Fruit fly (Drosophila melanogaster) whole organism, prepupa: ENCODE results near the gene CG11498.

Experiments used
- Blimp-1 ChIP-seq: fragments of 200-800 bp; sonication (Bioruptor generic); optimal IDR thresholded peaks from 3 replicates; lab custom pipeline; 2017; ENCODE audit warnings: missing biosample characterization, missing genetic modification characterization, mild to moderate bottlenecking, moderate library complexity, missing genetic modification reagents
- CG10631 ChIP-seq: fragments of 200-800 bp; sonication (Bioruptor generic); optimal IDR thresholded peaks from 2 replicates; lab custom pipeline; 2016; ENCODE audit warnings: missing biosample characterization, missing genetic modification characterization
- CG10669 ChIP-seq: fragments of 200-800 bp; sonication (Bioruptor generic); optimal IDR thresholded peaks from 3 replicates; lab custom pipeline; 2018; ENCODE audit warnings: missing biosample characterization, mild to moderate bottlenecking, missing genetic modification characterization, moderate library complexity
- CG11294 ChIP-seq: fragments of 200-800 bp; sonication (Bioruptor generic); IDR thresholded peaks from 2 replicates; pipeline ENCODE4 v1.3.6; 2022; ENCODE audit warnings: missing biosample characterization, missing genetic modification characterization
- CG11762 ChIP-seq: fragments of 200-800 bp; sonication (Bioruptor generic); optimal IDR thresholded peaks from 3 replicates; lab custom pipeline; 2016; ENCODE audit warnings: missing biosample characterization, missing genetic modification characterization; ENCODE audit not compliant: insufficient read depth
- CG1621 ChIP-seq: fragments of 200-800 bp; sonication (Bioruptor generic); optimal IDR thresholded peaks from 3 replicates; lab custom pipeline; 2018; ENCODE audit warnings: missing biosample characterization, mild to moderate bottlenecking, missing genetic modification characterization
- CG16779 ChIP-seq: fragments of 200-800 bp; sonication (Bioruptor generic); optimal IDR thresholded peaks from 3 replicates; lab custom pipeline; 2017; ENCODE audit warnings: missing biosample characterization, mild to moderate bottlenecking, missing genetic modification characterization
- CG3032 ChIP-seq: fragments of 200-800 bp; optimal IDR thresholded peaks from 2 replicates; lab custom pipeline; 2019; ENCODE audit warnings: missing biosample characterization, mild to moderate bottlenecking, missing genetic modification characterization, moderate library complexity
- CG31627 ChIP-seq: fragments of 200-800 bp; sonication (Bioruptor generic); optimal IDR thresholded peaks from 3 replicates; lab custom pipeline; 2016; ENCODE audit warnings: missing biosample characterization, missing genetic modification characterization
- CG32006 ChIP-seq: fragments of 200-800 bp; sonication (Bioruptor generic); optimal IDR thresholded peaks from 3 replicates; lab custom pipeline; 2017; ENCODE audit warnings: missing biosample characterization, mild to moderate bottlenecking, missing genetic modification characterization
- CG34406 ChIP-seq: fragments of 200-800 bp; sonication (Bioruptor generic); optimal IDR thresholded peaks from 3 replicates; lab custom pipeline; 2016; ENCODE audit warnings: missing biosample characterization, missing genetic modification characterization
- CG3919 ChIP-seq: fragments of 200-800 bp; sonication (Bioruptor generic); optimal IDR thresholded peaks from 3 replicates; lab custom pipeline; 2016; ENCODE audit warnings: missing biosample characterization, missing genetic modification characterization
- CG4318 ChIP-seq: fragments of 200-800 bp; sonication (Bioruptor generic); optimal IDR thresholded peaks from 3 replicates; lab custom pipeline; 2017; ENCODE audit warnings: missing biosample characterization, mild to moderate bottlenecking, missing genetic modification characterization
- CG6163 ChIP-seq: fragments of 200-800 bp; sonication (Bioruptor generic); IDR thresholded peaks from 3 replicates; pipeline ENCODE4 v1.3.6; 2022; ENCODE audit warnings: missing biosample characterization, missing genetic modification characterization
- CG6276 ChIP-seq: fragments of 200-800 bp; sonication (Bioruptor generic); optimal IDR thresholded peaks from 2 replicates; lab custom pipeline; 2017; ENCODE audit warnings: missing biosample characterization, mild to moderate bottlenecking, missing genetic modification characterization
- CG6792 ChIP-seq: fragments of 200-800 bp; sonication (Bioruptor generic); optimal IDR thresholded peaks from 3 replicates; lab custom pipeline; 2016; ENCODE audit warnings: missing biosample characterization, missing genetic modification characterization
- CG6854 ChIP-seq: fragments of 200-800 bp; sonication (Bioruptor generic); optimal IDR thresholded peaks from 2 replicates; lab custom pipeline; 2017; ENCODE audit warnings: missing biosample characterization, mild to moderate bottlenecking, missing genetic modification characterization
- CG7368 ChIP-seq: fragments of 200-800 bp; sonication (Bioruptor generic); optimal IDR thresholded peaks from 3 replicates; lab custom pipeline; 2016; ENCODE audit warnings: missing biosample characterization, missing genetic modification characterization
- CG8119 ChIP-seq: fragments of 200-800 bp; sonication (Bioruptor generic); IDR thresholded peaks from 3 replicates; pipeline ENCODE4 v1.3.6; 2022; ENCODE audit warnings: missing biosample characterization, missing genetic modification characterization
- CG8319 ChIP-seq: fragments of 200-800 bp; sonication (Bioruptor generic); optimal IDR thresholded peaks from 3 replicates; lab custom pipeline; 2016; ENCODE audit warnings: missing biosample characterization, missing genetic modification characterization
- CG8632 ChIP-seq: fragments of 200-800 bp; sonication (Bioruptor generic); optimal IDR thresholded peaks from 3 replicates; lab custom pipeline; 2016; ENCODE audit warnings: missing biosample characterization, missing genetic modification characterization
- CG9139 ChIP-seq: fragments of 200-800 bp; sonication (Bioruptor generic); optimal IDR thresholded peaks from 3 replicates; lab custom pipeline; 2017; ENCODE audit warnings: missing biosample characterization, mild to moderate bottlenecking, missing genetic modification characterization
- Eip75B ChIP-seq: fragments of 200-800 bp; sonication (Bioruptor generic); optimal IDR thresholded peaks from 3 replicates; lab custom pipeline; 2016; ENCODE audit warnings: missing biosample characterization, missing genetic modification characterization
- Eip78C ChIP-seq: fragments of 200-800 bp; sonication (Bioruptor generic); peaks from one replicate; lab custom pipeline; 2016; ENCODE audit warnings: missing biosample characterization, missing genetic modification characterization
- Eip93F ChIP-seq: fragments of 200-800 bp; sonication (Bioruptor generic); optimal IDR thresholded peaks from 2 replicates; lab custom pipeline; 2016; ENCODE audit warnings: missing biosample characterization, mild to moderate bottlenecking, missing genetic modification characterization
- Ets21C ChIP-seq: fragments of 200-800 bp; sonication (Bioruptor generic); optimal IDR thresholded peaks from 3 replicates; lab custom pipeline; 2016; ENCODE audit warnings: missing biosample characterization, missing genetic modification characterization
- Gug ChIP-seq: fragments of 200-800 bp; sonication (Bioruptor generic); IDR thresholded peaks from 2 replicates; pipeline ENCODE4 v1.3.6; 2022; ENCODE audit warnings: missing biosample characterization, missing genetic modification characterization
- Hr38 ChIP-seq: sonication (Bioruptor generic); optimal IDR thresholded peaks from 2 replicates; lab custom pipeline; 2016; ENCODE audit warnings: missing biosample characterization, missing genetic modification characterization
- Hr39 ChIP-seq: fragments of 200-800 bp; sonication (Bioruptor generic); optimal IDR thresholded peaks from 2 replicates; lab custom pipeline; 2016; ENCODE audit warnings: missing biosample characterization, missing genetic modification characterization
- Hr4 ChIP-seq: fragments of 200-800 bp; sonication (Bioruptor generic); optimal IDR thresholded peaks from 3 replicates; lab custom pipeline; 2016; ENCODE audit warnings: missing biosample characterization, missing genetic modification characterization
- Lpt ChIP-seq: fragments of 200-800 bp; sonication (Bioruptor generic); optimal IDR thresholded peaks from 3 replicates; lab custom pipeline; 2016; ENCODE audit warnings: missing biosample characterization, missing genetic modification characterization
- OdsH ChIP-seq: fragments of 200-800 bp; sonication (Bioruptor generic); optimal IDR thresholded peaks from 3 replicates; lab custom pipeline; 2016; ENCODE audit warnings: missing biosample characterization, missing genetic modification characterization
- Smox ChIP-seq: fragments of 200-800 bp; sonication (Bioruptor generic); optimal IDR thresholded peaks from 3 replicates; lab custom pipeline; 2016; ENCODE audit warnings: missing biosample characterization, missing genetic modification characterization
- Sox102F ChIP-seq: fragments of 200-800 bp; sonication (Bioruptor generic); optimal IDR thresholded peaks from 2 replicates; lab custom pipeline; 2016; ENCODE audit warnings: missing biosample characterization, mild to moderate bottlenecking, missing genetic modification characterization
- Sox14 ChIP-seq: fragments of 200-800 bp; sonication (Bioruptor generic); optimal IDR thresholded peaks from 3 replicates; lab custom pipeline; 2016; ENCODE audit warnings: missing biosample characterization, missing genetic modification characterization
- Sox15 ChIP-seq: fragments of 200-800 bp; sonication (Bioruptor generic); optimal IDR thresholded peaks from 3 replicates; lab custom pipeline; 2016; ENCODE audit warnings: missing biosample characterization, missing genetic modification characterization
- achi ChIP-seq: fragments of 200-800 bp; sonication (Bioruptor generic); optimal IDR thresholded peaks from 3 replicates; lab custom pipeline; 2016; ENCODE audit warnings: missing biosample characterization, missing genetic modification characterization
- acj6 ChIP-seq: fragments of 200-800 bp; sonication (Bioruptor generic); optimal IDR thresholded peaks from 3 replicates; lab custom pipeline; 2016; ENCODE audit warnings: missing biosample characterization, missing genetic modification characterization
- cyc ChIP-seq: fragments of 200-800 bp; sonication (Bioruptor generic); optimal IDR thresholded peaks from 3 replicates; lab custom pipeline; 2016; ENCODE audit warnings: missing biosample characterization, missing genetic modification characterization
- dac ChIP-seq: fragments of 200-800 bp; sonication (Bioruptor generic); optimal IDR thresholded peaks from 2 replicates; lab custom pipeline; 2017; ENCODE audit warnings: missing biosample characterization, mild to moderate bottlenecking, missing genetic modification characterization
- dsx ChIP-seq: fragments of 200-800 bp; optimal IDR thresholded peaks from 3 replicates; lab custom pipeline; 2019; ENCODE audit warnings: missing biosample characterization, mild to moderate bottlenecking, missing genetic modification characterization, moderate library complexity; ENCODE audit not compliant: poor library complexity, severe bottlenecking
- eg ChIP-seq: fragments of 200-800 bp; sonication (Bioruptor generic); IDR thresholded peaks from 3 replicates; pipeline ENCODE4 v1.3.6; 2022; ENCODE audit warnings: missing biosample characterization, missing genetic modification characterization
- fd59A ChIP-seq: fragments of 200-800 bp; sonication (Bioruptor generic); optimal IDR thresholded peaks from 2 replicates; lab custom pipeline; 2017; ENCODE audit warnings: missing biosample characterization, mild to moderate bottlenecking, missing genetic modification characterization, missing genetic modification reagents
- fd85E ChIP-seq: fragments of 200-800 bp; sonication (Bioruptor generic); optimal IDR thresholded peaks from 3 replicates; lab custom pipeline; 2016; ENCODE audit warnings: missing biosample characterization, missing genetic modification characterization
- fkh ChIP-seq: fragments of 200-800 bp; sonication (Bioruptor generic); optimal IDR thresholded peaks from 3 replicates; lab custom pipeline; 2017; ENCODE audit warnings: missing biosample characterization, mild to moderate bottlenecking, missing genetic modification characterization, moderate library complexity
- net ChIP-seq: fragments of 200-800 bp; sonication (Bioruptor generic); optimal IDR thresholded peaks from 3 replicates; lab custom pipeline; 2016; ENCODE audit warnings: missing biosample characterization, missing genetic modification characterization
- pdm3 ChIP-seq: fragments of 200-800 bp; sonication (Bioruptor generic); optimal IDR thresholded peaks from 3 replicates; lab custom pipeline; 2016; ENCODE audit warnings: missing biosample characterization, missing genetic modification characterization
- salr ChIP-seq, 2 experiments: fragments of 200-800 bp; sonication (Bioruptor generic); optimal IDR thresholded peaks; 3 replicates each; lab custom pipeline; 2016 to 2018; ENCODE audit warnings: missing biosample characterization in 2 of 2, missing genetic modification characterization in 2 of 2, mild to moderate bottlenecking in 1 of 2
- spab ChIP-seq: fragments of 200-800 bp; sonication (Bioruptor generic); optimal IDR thresholded peaks from 2 replicates; lab custom pipeline; 2017; ENCODE audit warnings: missing biosample characterization, mild to moderate bottlenecking, missing genetic modification characterization, missing genetic modification reagents
- svp ChIP-seq: fragments of 200-800 bp; sonication (Bioruptor generic); peaks from one replicate; lab custom pipeline; 2016; ENCODE audit warnings: missing biosample characterization, missing genetic modification characterization
- topi ChIP-seq: fragments of 200-800 bp; sonication (Bioruptor generic); optimal IDR thresholded peaks from 3 replicates; lab custom pipeline; 2016; ENCODE audit warnings: missing biosample characterization, missing genetic modification characterization
- vri ChIP-seq: fragments of 200-800 bp; sonication (Bioruptor generic); optimal IDR thresholded peaks from 3 replicates; lab custom pipeline; 2016; ENCODE audit warnings: missing biosample characterization, mild to moderate bottlenecking, missing genetic modification characterization

Gene CG11498

DNA sequence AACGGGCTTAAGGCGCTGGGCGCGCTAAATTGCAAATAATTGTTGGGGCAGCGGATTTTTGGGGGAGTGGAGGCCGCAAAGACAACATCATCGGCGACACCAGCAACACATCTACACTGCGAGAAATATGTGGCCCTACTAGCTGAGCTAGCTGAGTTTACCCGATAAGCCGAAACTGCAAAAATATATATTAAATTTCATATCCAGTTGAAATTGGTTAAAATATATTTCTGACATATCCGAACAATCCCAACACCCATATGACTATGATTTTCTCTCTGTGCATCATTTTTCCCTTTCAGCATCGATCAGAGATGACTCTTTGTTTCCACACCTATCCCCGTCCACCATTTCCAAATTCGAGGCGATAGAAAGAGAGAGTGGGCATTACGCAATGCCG lies 29.6 kb upstream of the CG11498 start:
- peak; percentile 91 for TF ChIP-seq Eip78C (GFP tag; lab: Kevin White, UChicago)
- TF ChIP-seq fkh (GFP tag; lab: Kevin White, UChicago) = no peak
- peak; percentile 55 for TF ChIP-seq CG10631
- peak; percentile 16 for TF ChIP-seq CG6854 (GFP tag; lab: Kevin White, UChicago)
- TF ChIP-seq CG32006 (GFP tag; lab: Kevin White, UChicago) = peak; percentile 45
- TF ChIP-seq CG4318 (GFP tag; lab: Kevin White, UChicago) = peak; percentile 4
- no peak for TF ChIP-seq dac (GFP tag; lab: Kevin White, UChicago)
- TF ChIP-seq topi (GFP tag; lab: Kevin White, UChicago) = peak; percentile 69
- TF ChIP-seq dsx (GFP tag; lab: Kevin White, UChicago) = peak; percentile 45
- peak; percentile 52 for TF ChIP-seq Sox14
- peak; percentile 73 for TF ChIP-seq Smox (GFP tag; lab: Kevin White, UChicago)
- TF ChIP-seq net = peak; percentile 23
- TF ChIP-seq acj6 (GFP tag; lab: Kevin White, UChicago) = peak; percentile 73
- TF ChIP-seq vri (GFP tag; lab: Kevin White, UChicago) = peak; percentile 58
- peak; percentile 49 for TF ChIP-seq spab (GFP tag; lab: Kevin White, UChicago)
- TF ChIP-seq CG11762 (GFP tag; lab: Kevin White, UChicago) = peak; percentile 24
- peak; percentile 74 for TF ChIP-seq Eip75B (GFP tag; lab: Kevin White, UChicago)
- TF ChIP-seq CG1621 (tag; lab: Kevin White, UChicago) = peak; percentile 53
- TF ChIP-seq Ets21C = peak; percentile 57
- TF ChIP-seq CG11294 = 0 out of 2 replicates have a peak, but pooled peaks have one; percentile 37
- TF ChIP-seq CG6276 (GFP tag; lab: Kevin White, UChicago) = no peak
- peak; percentile 70 for TF ChIP-seq Sox15 (GFP tag; lab: Kevin White, UChicago)
- peak; percentile 71 for TF ChIP-seq pdm3 (GFP tag; lab: Kevin White, UChicago)
- no peak for TF ChIP-seq Hr38
- TF ChIP-seq CG9139 (GFP tag; lab: Kevin White, UChicago) = peak; percentile 31
- peak; percentile 8 for TF ChIP-seq fd85E (GFP tag; lab: Kevin White, UChicago)
- TF ChIP-seq CG31627 = peak; percentile 76
- peak; percentile 63 for TF ChIP-seq CG3032 (tag; lab: Kevin White, UChicago)
- TF ChIP-seq Gug = 0 out of 2 replicates have a peak, but pooled peaks have one; percentile 29
- peak; percentile 77 for TF ChIP-seq CG6792 (GFP tag; lab: Kevin White, UChicago)
- TF ChIP-seq Blimp-1 = peak; percentile 21
- peak; percentile 39 for TF ChIP-seq fd59A
- TF ChIP-seq Lpt (GFP tag; lab: Kevin White, UChicago) = no peak
- peak; percentile 76 for TF ChIP-seq CG3919 (GFP tag; lab: Kevin White, UChicago)
- TF ChIP-seq svp = peak; percentile 84
- TF ChIP-seq Sox102F = peak; percentile 52
- peak; percentile 44 for TF ChIP-seq Hr4 (GFP tag; lab: Kevin White, UChicago)
- TF ChIP-seq CG7368 (GFP tag; lab: Kevin White, UChicago) = peak; percentile 60
- TF ChIP-seq CG8632 (GFP tag; lab: Kevin White, UChicago) = peak; percentile 70
- TF ChIP-seq Hr39 (GFP tag; lab: Kevin White, UChicago) = peak; percentile 74
- peak; percentile 61 for TF ChIP-seq CG10669 (GFP tag; lab: Kevin White, UChicago)
- peak; percentile 44; the same call in 2 of the 3 replicates for TF ChIP-seq CG8119 (GFP tag; lab: Robert Waterston, UW)
- peak; percentile 76 for TF ChIP-seq OdsH (GFP tag; lab: Kevin White, UChicago)
- TF ChIP-seq cyc (GFP tag; lab: Kevin White, UChicago) = peak; percentile 67
- peak; percentile 73; the same call in 2 of the 3 replicates for TF ChIP-seq eg (GFP tag; lab: Robert Waterston, UW)
- TF ChIP-seq CG6163 (GFP tag; lab: Robert Waterston, UW) = peak; percentile 80
- TF ChIP-seq achi (GFP tag; lab: Kevin White, UChicago) = peak; percentile 64
- peak; percentile 53 for TF ChIP-seq CG8319 (GFP tag; lab: Kevin White, UChicago)
- TF ChIP-seq CG34406 (GFP tag; lab: Kevin White, UChicago) = peak; percentile 75
- peak in 1 of 2 experiments; percentile 33 for TF ChIP-seq salr (GFP tag; optimal IDR thresholded peaks at IDR 0.05; lab: Kevin White, UChicago)
- TF ChIP-seq CG16779 (tag; lab: Kevin White, UChicago) = no peak
- peak; percentile 19 for TF ChIP-seq Eip93F (GFP tag; lab: Kevin White, UChicago)
